Worm (Caenorhabditis elegans): ENCODE results near the gene unc-44.

ce11 chrIV:5973947-5974495 lies 1.3 kb upstream of the unc-44 start:
- TF ChIP-seq ztf-11 (tag; optimal IDR thresholded peaks at IDR 0.05) (no peak), elt-1 (tag; optimal IDR thresholded peaks at IDR 0.05; ENCODE audit: borderline replicate concordance, insufficient read depth) (no peak), ceh-83 (GFP tag; optimal IDR thresholded peaks at IDR 0.05) (peak; percentile 35), unc-62 (GFP tag; optimal IDR thresholded peaks at IDR 0.05) (no peak), snpc-4 (tag; optimal IDR thresholded peaks at IDR 0.05) (no peak), lsy-2 (tag; optimal IDR thresholded peaks at IDR 0.05) (peak; percentile 41), nhr-28 (tag; optimal IDR thresholded peaks at IDR 0.05) (no peak), mls-2 (tag; optimal IDR thresholded peaks at IDR 0.05) (peak; percentile 36)

Data from whole organism, mixed stage, embryonic.